Worm (Caenorhabditis elegans): ENCODE data around the gene Y43F8B.9.

Y43F8B.9 gene

DNA sequence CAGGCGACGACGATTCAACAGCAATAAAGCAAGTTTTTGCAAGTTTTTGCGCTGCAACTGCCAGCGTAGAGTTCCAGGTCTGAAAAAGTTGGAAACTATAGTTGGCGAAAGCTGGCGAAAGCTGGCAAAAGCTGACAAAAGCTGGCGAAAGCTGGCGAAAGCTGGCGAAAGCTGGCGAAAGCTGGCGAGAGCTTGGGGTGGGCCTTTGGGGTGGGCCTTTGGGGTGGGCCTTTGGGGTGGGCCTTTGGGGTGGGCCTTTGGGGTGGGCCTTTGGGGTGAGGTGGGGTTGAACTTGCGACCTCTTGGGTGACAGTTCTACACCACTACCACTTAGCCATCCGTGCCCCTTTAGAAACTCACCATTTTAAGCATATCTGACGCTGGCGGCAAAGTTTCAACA, 17.2 kb downstream of the Y43F8B.9 start:
- TF ChIP-seq zfh-2 (GFP tag; conservative IDR thresholded peaks at IDR 0.05): peak; percentile 83
- TF ChIP-seq B0261.1 (tag; optimal IDR thresholded peaks at IDR 0.05): no peak
- no peak for TF ChIP-seq sdz-38 (tag; optimal IDR thresholded peaks at IDR 0.05)
- TF ChIP-seq rpc-1 (optimal IDR thresholded peaks at IDR 0.05): no peak
- TF ChIP-seq rpc-1 (tag; optimal IDR thresholded peaks at IDR 0.05): peak; percentile 22
- TF ChIP-seq let-607 (tag; optimal IDR thresholded peaks at IDR 0.05): no peak
- no peak for TF ChIP-seq ets-4 (GFP tag; optimal IDR thresholded peaks at IDR 0.05)
- 0 out of 2 replicates have a peak, but pooled peaks have one; percentile 11 for TF ChIP-seq mcd-1 (GFP tag; IDR thresholded peaks at IDR 0.05)
- TF ChIP-seq rec-8 (tag; optimal IDR thresholded peaks at IDR 0.05): no peak
- peak; percentile 72; the same call in 1 of the 2 replicates for TF ChIP-seq egrh-3 (GFP tag; IDR thresholded peaks at IDR 0.05)
- no peak for TF ChIP-seq F57A8.1 (GFP tag; optimal IDR thresholded peaks at IDR 0.05)
- no peak for TF ChIP-seq tbx-9 (tag; optimal IDR thresholded peaks at IDR 0.05; ENCODE audit: borderline replicate concordance)
- TF ChIP-seq ztf-28 (GFP tag; IDR thresholded peaks at IDR 0.05): 0 out of 2 replicates have a peak, but pooled peaks have one; percentile 36

DNA sequence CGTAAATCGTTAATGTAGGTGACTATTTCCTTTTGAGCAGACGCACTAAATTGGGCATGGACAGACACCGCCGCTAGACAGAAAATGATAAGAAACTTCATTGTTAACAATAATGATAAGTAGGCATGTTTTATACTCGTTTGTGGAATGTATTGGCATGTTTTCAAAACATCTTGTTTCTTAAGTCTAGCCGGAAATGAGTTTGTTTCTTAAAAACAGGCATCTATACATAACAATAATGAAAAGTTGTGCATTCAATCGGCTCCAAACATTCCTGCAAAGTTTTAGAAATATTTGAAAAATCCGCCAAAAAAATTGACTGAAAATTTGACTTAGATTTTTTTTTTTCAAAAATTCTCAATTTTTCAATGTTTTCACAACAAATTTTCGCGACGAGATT, 17.6 kb downstream of the Y43F8B.9 start, which contains the start of gene scl-21:
TSS of gene scl-21 (minus strand) at position 101 of the 400 bp plus-strand sequence.
- TF ChIP-seq snpc-3.4 (tag; optimal IDR thresholded peaks at IDR 0.05) (no peak), unc-130 (GFP tag; optimal IDR thresholded peaks at IDR 0.05) (no peak), zfh-2 (GFP tag; conservative IDR thresholded peaks at IDR 0.05) (no peak), athp-1 (tag; optimal IDR thresholded peaks at IDR 0.05) (no peak), C06A6.2 (GFP tag; conservative IDR thresholded peaks at IDR 0.05) (no peak), tbp1 (GFP tag; optimal IDR thresholded peaks at IDR 0.05) (no peak), pbrm-1 (GFP tag; IDR thresholded peaks at IDR 0.05) (no peak), egl-44 (GFP tag; IDR thresholded peaks at IDR 0.05) (no peak), ets-4 (GFP tag; optimal IDR thresholded peaks at IDR 0.05) (no peak), lir-1 (GFP tag; conservative IDR thresholded peaks at IDR 0.05) (no peak), F39B2.1 (GFP tag; IDR thresholded peaks at IDR 0.05) (no peak), ztf-26 (tag; optimal IDR thresholded peaks at IDR 0.05) (no peak)

DNA sequence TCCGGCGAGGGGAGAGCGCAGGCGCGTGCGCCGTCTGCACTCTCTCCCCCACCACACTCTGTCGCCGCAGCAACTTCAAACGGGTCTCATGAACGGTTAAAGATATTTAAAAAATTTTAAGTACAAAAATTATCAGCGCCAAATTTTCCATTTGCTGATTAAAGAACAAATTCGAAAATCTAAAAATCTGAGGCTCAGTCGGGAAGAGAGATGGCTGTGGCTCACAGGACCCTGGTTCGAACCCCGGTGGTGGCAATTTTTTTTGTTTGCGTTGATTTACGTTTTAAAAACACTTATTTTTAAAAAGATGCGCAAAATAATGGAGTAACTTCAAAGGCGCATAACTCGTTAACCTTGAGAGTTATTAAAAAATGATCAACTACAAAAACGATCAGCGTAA, 19.1 kb downstream of the Y43F8B.9 start:
- TF ChIP-seq tbp1 (GFP tag; optimal IDR thresholded peaks at IDR 0.05) (peak; percentile 69), F10E7.11 (tag; optimal IDR thresholded peaks at IDR 0.05) (no peak), B0261.1 (tag; optimal IDR thresholded peaks at IDR 0.05) (peak; percentile 46), him-1 (tag; optimal IDR thresholded peaks at IDR 0.05) (no peak), F33H1.4 (GFP tag; IDR thresholded peaks at IDR 0.05) (no peak), lin-26 (GFP tag; IDR thresholded peaks at IDR 0.05) (no peak), F37B4.10 (GFP tag; IDR thresholded peaks at IDR 0.05) (no peak), hlh-12 (tag; optimal IDR thresholded peaks at IDR 0.05) (no peak), zim-3 (tag; optimal IDR thresholded peaks at IDR 0.05) (no peak), nfya-2 (GFP tag; IDR thresholded peaks at IDR 0.05) (no peak), rpc-1 (optimal IDR thresholded peaks at IDR 0.05) (peak; percentile 30), rpc-1 (tag; optimal IDR thresholded peaks at IDR 0.05) (peak; percentile 65), hmg-1.2 (GFP tag; IDR thresholded peaks at IDR 0.05) (peak; percentile 36; the same call in 1 of the 2 replicates), F55B11.4 (tag; optimal IDR thresholded peaks at IDR 0.05; ENCODE audit: borderline replicate concordance, insufficient read depth) (no peak), madf-10 (tag; optimal IDR thresholded peaks at IDR 0.05) (no peak)

DNA sequence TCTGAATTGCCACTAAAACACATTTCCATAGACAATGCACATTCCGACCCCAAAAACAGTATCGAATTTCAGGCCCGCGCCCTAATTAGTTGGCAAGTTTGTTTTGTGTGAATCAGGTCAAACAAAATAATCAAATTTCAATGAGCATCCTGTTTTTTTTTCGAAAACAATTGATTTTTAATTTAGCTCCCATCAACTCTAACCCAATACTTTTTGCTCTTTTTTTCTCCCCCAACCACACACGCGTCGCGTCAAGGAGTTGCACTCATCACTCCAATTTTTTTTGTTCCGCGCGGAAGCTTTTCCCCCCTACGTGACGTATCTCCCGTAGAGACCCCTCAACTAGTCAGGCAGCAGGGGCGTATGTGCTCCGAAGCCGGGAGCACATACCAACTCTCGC, 23.4 kb downstream of the Y43F8B.9 start:
- TF ChIP-seq hrde-1 (tag; optimal IDR thresholded peaks at IDR 0.05; ENCODE audit: borderline replicate concordance): no peak
- no peak for TF ChIP-seq ztf-3 (GFP tag; optimal IDR thresholded peaks at IDR 0.05)
- no peak for TF ChIP-seq lin-40 (tag; optimal IDR thresholded peaks at IDR 0.05)
- TF ChIP-seq ama-1 (optimal IDR thresholded peaks at IDR 0.05): no peak
- TF ChIP-seq ama-1 (GFP tag; optimal IDR thresholded peaks at IDR 0.05): no peak
- no peak for TF ChIP-seq attf-3 (GFP tag; conservative IDR thresholded peaks at IDR 0.05)
- no peak for TF ChIP-seq repo-1 (tag; optimal IDR thresholded peaks at IDR 0.05)
- TF ChIP-seq snpc-1.3 (tag; optimal IDR thresholded peaks at IDR 0.05; ENCODE audit: insufficient read depth): no peak
- no peak for TF ChIP-seq rpc-1 (optimal IDR thresholded peaks at IDR 0.05)
- TF ChIP-seq rpc-1 (tag; optimal IDR thresholded peaks at IDR 0.05): no peak
- TF ChIP-seq athp-1 (tag; optimal IDR thresholded peaks at IDR 0.05): no peak
- no peak for TF ChIP-seq nfya-2 (GFP tag; IDR thresholded peaks at IDR 0.05)
- TF ChIP-seq die-1 (tag; optimal IDR thresholded peaks at IDR 0.05): no peak
- TF ChIP-seq Y53F4B.3 (GFP tag; IDR thresholded peaks at IDR 0.05): no peak
- TF ChIP-seq sdz-38 (tag; optimal IDR thresholded peaks at IDR 0.05): no peak
- no peak for TF ChIP-seq C17E4.6 (GFP tag; IDR thresholded peaks at IDR 0.05)
